Worm (Caenorhabditis elegans): Measurements from ENCODE around the gene C17F4.12.

Gene C17F4.12

ce11 chrII:3244758-3245157 lies 788 bp upstream of the C17F4.12 start:
- TF ChIP-seq ztf-23 (GFP tag; IDR thresholded peaks at IDR 0.05) (no peak), med-1 (GFP tag; optimal IDR thresholded peaks at IDR 0.05; ENCODE audit: insufficient read depth) (no peak), cog-1 (tag; optimal IDR thresholded peaks at IDR 0.05) (no peak), flt-1 (GFP tag; IDR thresholded peaks at IDR 0.05) (no peak), klf-2 (GFP tag; conservative IDR thresholded peaks at IDR 0.05) (no peak), ztf-29 (GFP tag; IDR thresholded peaks at IDR 0.05) (no peak), T22C8.4 (GFP tag; IDR thresholded peaks at IDR 0.05) (no peak)

- no peak for TF ChIP-seq T22C8.4 (GFP tag; IDR thresholded peaks at IDR 0.05)
- TF ChIP-seq flt-1 (GFP tag; IDR thresholded peaks at IDR 0.05), result no peak
- no peak for TF ChIP-seq ref-1 (GFP tag; conservative IDR thresholded peaks at IDR 0.05)
- no peak for TF ChIP-seq tab-1 (GFP tag; IDR thresholded peaks at IDR 0.05)
- no peak for TF ChIP-seq med-1 (GFP tag; optimal IDR thresholded peaks at IDR 0.05; ENCODE audit: insufficient read depth)
Observed at ce11 chrII:3241842-3242241, 2.1 kb downstream of the C17F4.12 start.

ce11 chrII:3240207-3240606 lies 3.8 kb downstream of the C17F4.12 start, which contains the start of gene C17F4.3:
Gene C17F4.3 (plus strand): TSS chrII:3240507.
- no peak for TF ChIP-seq med-1 (GFP tag; optimal IDR thresholded peaks at IDR 0.05; ENCODE audit: insufficient read depth)
- TF ChIP-seq ztf-23 (GFP tag; IDR thresholded peaks at IDR 0.05), result no peak
- no peak for TF ChIP-seq tab-1 (GFP tag; IDR thresholded peaks at IDR 0.05)
- no peak for TF ChIP-seq ztf-29 (GFP tag; IDR thresholded peaks at IDR 0.05)
- TF ChIP-seq ref-1 (GFP tag; conservative IDR thresholded peaks at IDR 0.05), result no peak
- TF ChIP-seq klf-2 (GFP tag; conservative IDR thresholded peaks at IDR 0.05), result no peak
- TF ChIP-seq flt-1 (GFP tag; IDR thresholded peaks at IDR 0.05), result no peak
- TF ChIP-seq cog-1 (tag; optimal IDR thresholded peaks at IDR 0.05), result no peak
- TF ChIP-seq T22C8.4 (GFP tag; IDR thresholded peaks at IDR 0.05), result no peak

ce11 chrII:3237038-3237521 lies 6.9 kb downstream of the C17F4.12 start, which contains the start of the genes srz-67 and C17F4.11:
Gene srz-67 (minus strand): TSS chrII:3237138.
Gene C17F4.11 (plus strand): TSS chrII:3237471.
- TF ChIP-seq klf-2 (GFP tag; conservative IDR thresholded peaks at IDR 0.05), result no peak
- TF ChIP-seq ref-1 (GFP tag; conservative IDR thresholded peaks at IDR 0.05), result no peak
- no peak for TF ChIP-seq med-1 (GFP tag; optimal IDR thresholded peaks at IDR 0.05; ENCODE audit: insufficient read depth)
- TF ChIP-seq cog-1 (tag; optimal IDR thresholded peaks at IDR 0.05), result no peak
- no peak for TF ChIP-seq ztf-29 (GFP tag; IDR thresholded peaks at IDR 0.05)

- no peak for TF ChIP-seq T22C8.4 (GFP tag; IDR thresholded peaks at IDR 0.05)
- TF ChIP-seq tab-1 (GFP tag; IDR thresholded peaks at IDR 0.05), result no peak
- no peak for TF ChIP-seq ztf-29 (GFP tag; IDR thresholded peaks at IDR 0.05)
- TF ChIP-seq ztf-23 (GFP tag; IDR thresholded peaks at IDR 0.05), result no peak
- no peak for TF ChIP-seq cog-1 (tag; optimal IDR thresholded peaks at IDR 0.05)
- TF ChIP-seq klf-2 (GFP tag; conservative IDR thresholded peaks at IDR 0.05), result no peak
- no peak for TF ChIP-seq med-1 (GFP tag; optimal IDR thresholded peaks at IDR 0.05; ENCODE audit: insufficient read depth)
- no peak for TF ChIP-seq ref-1 (GFP tag; conservative IDR thresholded peaks at IDR 0.05)
- no peak for TF ChIP-seq flt-1 (GFP tag; IDR thresholded peaks at IDR 0.05)
Observed at ce11 chrII:3234725-3235124, 9.2 kb downstream of the C17F4.12 start, which contains the start of gene C17F4.8. Gene C17F4.8 (minus strand): TSS chrII:3234825.

- TF ChIP-seq cog-1 (tag; optimal IDR thresholded peaks at IDR 0.05) (no peak), med-1 (GFP tag; optimal IDR thresholded peaks at IDR 0.05; ENCODE audit: insufficient read depth) (no peak), T22C8.4 (GFP tag; IDR thresholded peaks at IDR 0.05) (no peak), klf-2 (GFP tag; conservative IDR thresholded peaks at IDR 0.05) (no peak), ref-1 (GFP tag; conservative IDR thresholded peaks at IDR 0.05) (no peak), tab-1 (GFP tag; IDR thresholded peaks at IDR 0.05) (no peak), flt-1 (GFP tag; IDR thresholded peaks at IDR 0.05) (no peak), ztf-23 (GFP tag; IDR thresholded peaks at IDR 0.05) (no peak), ztf-29 (GFP tag; IDR thresholded peaks at IDR 0.05) (no peak)
Observed at ce11 chrII:3230422-3230821, 13.5 kb downstream of the C17F4.12 start, which contains the start of gene srh-297. Gene srh-297 (minus strand): TSS chrII:3230522.

- no peak for TF ChIP-seq tab-1 (GFP tag; IDR thresholded peaks at IDR 0.05)
- no peak for TF ChIP-seq T22C8.4 (GFP tag; IDR thresholded peaks at IDR 0.05)
- TF ChIP-seq ztf-23 (GFP tag; IDR thresholded peaks at IDR 0.05), result no peak
- TF ChIP-seq cog-1 (tag; optimal IDR thresholded peaks at IDR 0.05), result no peak
- no peak for TF ChIP-seq med-1 (GFP tag; optimal IDR thresholded peaks at IDR 0.05; ENCODE audit: insufficient read depth)
- no peak for TF ChIP-seq ref-1 (GFP tag; conservative IDR thresholded peaks at IDR 0.05)
- no peak for TF ChIP-seq ztf-29 (GFP tag; IDR thresholded peaks at IDR 0.05)
- no peak for TF ChIP-seq flt-1 (GFP tag; IDR thresholded peaks at IDR 0.05)
- no peak for TF ChIP-seq klf-2 (GFP tag; conservative IDR thresholded peaks at IDR 0.05)
Observed at ce11 chrII:3225780-3226179, 18.2 kb downstream of the C17F4.12 start, which contains the start of gene ZC239.17. Gene ZC239.17 (minus strand): TSS chrII:3225880.

ce11 chrII:3225200-3225599 lies 18.8 kb downstream of the C17F4.12 start, which contains the start of gene ZC239.16:
Gene ZC239.16 (minus strand): TSS chrII:3225319.
- TF ChIP-seq tab-1 (GFP tag; IDR thresholded peaks at IDR 0.05) (no peak), flt-1 (GFP tag; IDR thresholded peaks at IDR 0.05) (no peak), ztf-29 (GFP tag; IDR thresholded peaks at IDR 0.05) (no peak), ztf-23 (GFP tag; IDR thresholded peaks at IDR 0.05) (no peak), T22C8.4 (GFP tag; IDR thresholded peaks at IDR 0.05) (no peak), ref-1 (GFP tag; conservative IDR thresholded peaks at IDR 0.05) (no peak), cog-1 (tag; optimal IDR thresholded peaks at IDR 0.05) (no peak), med-1 (GFP tag; optimal IDR thresholded peaks at IDR 0.05; ENCODE audit: insufficient read depth) (no peak), klf-2 (GFP tag; conservative IDR thresholded peaks at IDR 0.05) (no peak)

ce11 chrII:3224631-3225030 lies 19.3 kb downstream of the C17F4.12 start, which contains the start of gene ZC239.15:
Gene ZC239.15 (minus strand): TSS chrII:3224731.
- TF ChIP-seq flt-1 (GFP tag; IDR thresholded peaks at IDR 0.05), result no peak
- no peak for TF ChIP-seq T22C8.4 (GFP tag; IDR thresholded peaks at IDR 0.05)
- no peak for TF ChIP-seq tab-1 (GFP tag; IDR thresholded peaks at IDR 0.05)
- no peak for TF ChIP-seq cog-1 (tag; optimal IDR thresholded peaks at IDR 0.05)
- TF ChIP-seq ztf-29 (GFP tag; IDR thresholded peaks at IDR 0.05), result no peak

ce11 chrII:3222686-3223085 lies 21.3 kb downstream of the C17F4.12 start, which contains the start of gene ZC239.13:
Gene ZC239.13 (minus strand): TSS chrII:3222839.
- no peak for TF ChIP-seq med-1 (GFP tag; optimal IDR thresholded peaks at IDR 0.05; ENCODE audit: insufficient read depth)
- no peak for TF ChIP-seq tab-1 (GFP tag; IDR thresholded peaks at IDR 0.05)
- no peak for TF ChIP-seq ztf-29 (GFP tag; IDR thresholded peaks at IDR 0.05)
- TF ChIP-seq T22C8.4 (GFP tag; IDR thresholded peaks at IDR 0.05), result no peak
- no peak for TF ChIP-seq ztf-23 (GFP tag; IDR thresholded peaks at IDR 0.05)
- no peak for TF ChIP-seq flt-1 (GFP tag; IDR thresholded peaks at IDR 0.05)
- TF ChIP-seq ref-1 (GFP tag; conservative IDR thresholded peaks at IDR 0.05), result no peak
- TF ChIP-seq klf-2 (GFP tag; conservative IDR thresholded peaks at IDR 0.05), result no peak
- no peak for TF ChIP-seq cog-1 (tag; optimal IDR thresholded peaks at IDR 0.05)
